Worm (Caenorhabditis elegans): Measurements from ENCODE around the gene cht-2.

The cht-2 gene

DNA sequence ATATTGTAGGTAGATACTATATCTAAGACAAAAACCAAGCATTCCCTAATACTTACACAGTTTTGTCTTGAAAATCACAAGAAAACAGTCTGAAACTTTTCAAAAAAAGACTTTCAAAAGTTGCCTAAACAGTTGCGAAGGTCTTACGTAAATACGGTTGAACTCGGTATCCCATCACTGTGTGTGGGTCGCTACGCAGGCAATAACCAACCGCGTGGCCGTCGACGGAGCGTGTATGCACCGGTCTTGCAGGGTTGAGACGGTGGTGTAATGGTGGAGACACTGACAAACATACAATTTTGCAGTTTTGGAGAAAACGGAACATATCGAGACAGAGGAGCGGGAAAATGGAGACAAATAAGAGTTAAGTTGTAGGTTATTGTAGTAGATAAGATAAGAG lies 40.5 kb downstream of the cht-2 start, which contains the start of gene iff-2 (continued):
- peak; percentile 94 for TF ChIP-seq elt-2 (tag; optimal IDR thresholded peaks at IDR 0.05)
- TF ChIP-seq C04F5.9 (tag; optimal IDR thresholded peaks at IDR 0.05): peak; percentile 98
- TF ChIP-seq ceh-8 (GFP tag; optimal IDR thresholded peaks at IDR 0.05): peak; percentile 95
- peak; percentile 99 for TF ChIP-seq mep-1 (tag; optimal IDR thresholded peaks at IDR 0.05)
- TF ChIP-seq skn-1 (tag; optimal IDR thresholded peaks at IDR 0.05): peak; percentile 98
- peak; percentile 97 for TF ChIP-seq mef-2 (tag; optimal IDR thresholded peaks at IDR 0.05)
- TF ChIP-seq nhr-85 (tag): peak; percentile 100
- TF ChIP-seq fkh-10 (GFP tag; optimal IDR thresholded peaks at IDR 0.05): peak; percentile 99

DNA sequence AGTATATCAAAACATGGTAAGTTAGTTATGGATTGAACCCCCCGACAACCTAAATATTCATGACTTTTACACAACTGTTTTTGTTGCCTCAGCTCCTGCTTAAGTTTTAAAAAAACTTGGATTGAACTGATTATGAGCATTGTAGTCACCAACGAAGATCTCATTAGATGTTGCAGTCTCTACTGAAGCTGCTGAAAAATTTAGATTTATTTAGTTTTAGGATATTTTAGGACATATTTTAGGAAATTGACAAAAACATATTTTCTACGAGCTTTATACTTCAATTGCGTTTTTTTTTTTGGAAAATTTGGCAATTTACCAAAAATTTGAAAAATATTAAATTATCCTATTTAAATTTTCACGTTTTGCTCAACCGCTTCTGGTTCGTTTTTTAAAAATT lies 41.3 kb downstream of the cht-2 start, which contains the start of gene F54C9.14:
F54C9.14 (plus strand) TSS at position 301 of the 400 bp plus-strand sequence.
- TF ChIP-seq nhr-85 (tag): peak; percentile 25
- no peak for TF ChIP-seq C34B4.2 (tag; optimal IDR thresholded peaks at IDR 0.05)

ce11 chrII:8566039-8566438 lies 45.3 kb downstream of the cht-2 start, which contains the start of gene stc-1:
TSS of gene stc-1 (minus strand) at chrII:8566139.
- TF ChIP-seq skn-1 (tag; optimal IDR thresholded peaks at IDR 0.05) (peak; percentile 30), zip-4 (GFP tag; optimal IDR thresholded peaks at IDR 0.05) (no peak), dsc-1 (tag; optimal IDR thresholded peaks at IDR 0.05) (no peak), dpl-1 (GFP tag; optimal IDR thresholded peaks at IDR 0.05) (peak; percentile 65 to 86 (median 79)), nhr-85 (tag) (peak; percentile 35), F16B12.6 (tag; optimal IDR thresholded peaks at IDR 0.05) (peak; percentile 26), nhr-71 (tag; optimal IDR thresholded peaks at IDR 0.05) (peak; percentile 29), efl-1 (optimal IDR thresholded peaks at IDR 0.05) (peak in 1 of 2 experiments; percentile 82), efl-1 (GFP tag; optimal IDR thresholded peaks at IDR 0.05 in 1 of 2) (peak; percentile 86 to 98), ama-1 (optimal IDR thresholded peaks at IDR 0.05) (peak; percentile 23), lin-35 (GFP tag; optimal IDR thresholded peaks at IDR 0.05) (peak; percentile 67 to 94), xbp-1 (tag; optimal IDR thresholded peaks at IDR 0.05) (peak; percentile 78), mef-2 (tag; optimal IDR thresholded peaks at IDR 0.05) (no peak), elt-2 (tag; optimal IDR thresholded peaks at IDR 0.05) (peak; percentile 30), blmp-1 (tag; optimal IDR thresholded peaks at IDR 0.05) (peak; percentile 34), hlh-17 (GFP tag; optimal IDR thresholded peaks at IDR 0.05; ENCODE audit: borderline replicate concordance) (no peak), snu-23 (GFP tag; optimal IDR thresholded peaks at IDR 0.05) (peak; percentile 18), nhr-19 (GFP tag; conservative IDR thresholded peaks at IDR 0.05) (no peak), nhr-90 (tag; optimal IDR thresholded peaks at IDR 0.05; ENCODE audit: poor library complexity) (peak; percentile 7), lin-13 (GFP tag; optimal IDR thresholded peaks at IDR 0.05) (peak; percentile 27), ets-5 (GFP tag; IDR thresholded peaks at IDR 0.05) (no peak), sptf-1 (tag; optimal IDR thresholded peaks at IDR 0.05) (no peak), lsy-2 (tag; optimal IDR thresholded peaks at IDR 0.05) (peak; percentile 6 to 69)

DNA sequence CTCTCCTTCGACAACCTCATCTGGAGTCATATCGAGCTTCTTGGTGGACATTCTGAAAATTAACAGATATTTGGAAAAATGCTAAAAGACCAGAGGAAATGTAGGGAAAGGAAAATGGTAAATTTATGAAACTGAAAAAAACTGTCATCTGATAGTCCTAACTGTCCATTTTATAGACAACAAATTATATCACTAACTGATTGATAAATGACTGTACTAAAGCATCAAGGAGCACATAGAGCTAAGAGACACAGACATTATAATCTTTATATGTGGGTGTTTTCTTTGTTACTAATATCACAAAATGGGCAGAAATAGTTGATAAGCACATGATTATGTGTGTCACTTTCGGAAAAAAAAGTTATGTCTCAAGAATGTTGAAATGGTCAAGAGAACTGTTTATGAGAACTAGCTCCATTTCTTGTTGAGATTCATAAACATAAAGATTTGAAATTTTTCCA lies 46.1 kb downstream of the cht-2 start, which contains the start of gene F54C9.3:
F54C9.3 (minus strand) TSS at position 51 of the 461 bp plus-strand sequence.
- TF ChIP-seq pag-3 (tag; optimal IDR thresholded peaks at IDR 0.05; ENCODE audit: borderline replicate concordance, insufficient read depth) (no peak), lsy-2 (tag; optimal IDR thresholded peaks at IDR 0.05) (peak in 1 of 2 experiments; percentile 13), pqm-1 (tag; optimal IDR thresholded peaks at IDR 0.05) (peak; percentile 57), jun-1 (tag; optimal IDR thresholded peaks at IDR 0.05) (peak; percentile 30), ama-1 (optimal IDR thresholded peaks at IDR 0.05) (peak; percentile 1), dpl-1 (GFP tag; optimal IDR thresholded peaks at IDR 0.05) (peak in 1 of 3 experiments; percentile 27), unc-30 (tag; optimal IDR thresholded peaks at IDR 0.05) (no peak), efl-1 (optimal IDR thresholded peaks at IDR 0.05) (no peak), efl-1 (GFP tag; optimal IDR thresholded peaks at IDR 0.05 in 1 of 2) (peak in 1 of 2 experiments; percentile 92), tlp-1 (tag; optimal IDR thresholded peaks at IDR 0.05) (peak; percentile 16), lin-35 (GFP tag; optimal IDR thresholded peaks at IDR 0.05) (peak in 1 of 2 experiments; percentile 54), fkh-10 (GFP tag; optimal IDR thresholded peaks at IDR 0.05) (no peak), elt-2 (tag; optimal IDR thresholded peaks at IDR 0.05) (peak; percentile 85), C16A3.4 (tag; optimal IDR thresholded peaks at IDR 0.05) (no peak), unc-130 (tag; optimal IDR thresholded peaks at IDR 0.05) (no peak), zag-1 (tag; optimal IDR thresholded peaks at IDR 0.05) (no peak)
